Fruit fly (Drosophila melanogaster) whole organism, adult: ENCODE measurements around the gene CG1468.

ENCODE experiments used
- CG11617 ChIP-seq: fragments of 200-800 bp; sonication (Bioruptor generic); optimal IDR thresholded peaks from 2 replicates; lab custom pipeline; 2017; ENCODE audit warnings: mild to moderate bottlenecking, missing biosample characterization, missing genetic modification reagents, missing genetic modification characterization
- CG12768 ChIP-seq: fragments of 200-800 bp; sonication (Bioruptor generic); optimal IDR thresholded peaks from 2 replicates; lab custom pipeline; 2017; ENCODE audit warnings: missing biosample characterization, missing genetic modification characterization, mild to moderate bottlenecking, moderate library complexity, missing genetic modification reagents
- CG14711 ChIP-seq: fragments of 200-800 bp; sonication (Bioruptor generic); optimal IDR thresholded peaks from 2 replicates; lab custom pipeline; 2018; ENCODE audit warnings: missing biosample characterization, mild to moderate bottlenecking, missing genetic modification characterization, moderate library complexity
- CG1620 ChIP-seq: fragments of 200-800 bp; sonication (Bioruptor generic); optimal IDR thresholded peaks from 2 replicates; lab custom pipeline; 2016; ENCODE audit warnings: missing biosample characterization, missing genetic modification characterization
- CG33017 ChIP-seq: fragments of 200-800 bp; sonication (Bioruptor generic); optimal IDR thresholded peaks from 2 replicates; lab custom pipeline; 2018; ENCODE audit warnings: missing biosample characterization, mild to moderate bottlenecking, missing genetic modification characterization, moderate library complexity
- CG5204 ChIP-seq: fragments of 200-800 bp; sonication (Bioruptor generic); optimal IDR thresholded peaks from 2 replicates; lab custom pipeline; 2016; ENCODE audit warnings: missing biosample characterization, missing genetic modification characterization
- CG7045 ChIP-seq: fragments of 200-800 bp; sonication (Bioruptor generic); optimal IDR thresholded peaks from 2 replicates; lab custom pipeline; 2017; ENCODE audit warnings: missing biosample characterization, mild to moderate bottlenecking, missing genetic modification characterization
- CG7101 ChIP-seq: fragments of 200-800 bp; sonication (Bioruptor generic); optimal IDR thresholded peaks from 2 replicates; lab custom pipeline; 2018; ENCODE audit warnings: missing biosample characterization, mild to moderate bottlenecking, missing genetic modification characterization, moderate library complexity
- Clk ChIP-seq: fragments of 200-800 bp; sonication (Bioruptor generic); optimal IDR thresholded peaks from 2 replicates; lab custom pipeline; 2017; ENCODE audit warnings: missing biosample characterization, missing genetic modification characterization
- Crg-1 ChIP-seq: fragments of 200-800 bp; sonication (Bioruptor generic); optimal IDR thresholded peaks from 2 replicates; lab custom pipeline; 2016; ENCODE audit warnings: missing biosample characterization, missing genetic modification characterization
- Hr96 ChIP-seq: fragments of 200-800 bp; sonication (Bioruptor generic); optimal IDR thresholded peaks from 2 replicates; lab custom pipeline; 2016; ENCODE audit warnings: missing biosample characterization, missing genetic modification characterization
- Mnt ChIP-seq: fragments of 200-800 bp; sonication (Bioruptor generic); optimal IDR thresholded peaks from 2 replicates; lab custom pipeline; 2016; ENCODE audit warnings: missing biosample characterization, mild to moderate bottlenecking, missing genetic modification characterization
- bab1 ChIP-seq: fragments of 200-800 bp; sonication (Bioruptor generic); optimal IDR thresholded peaks from 3 replicates; lab custom pipeline; 2019; ENCODE audit warnings: missing biosample characterization, mild to moderate bottlenecking, missing genetic modification characterization, moderate library complexity
- cic ChIP-seq: fragments of 200-800 bp; sonication (Bioruptor generic); optimal IDR thresholded peaks from 2 replicates; lab custom pipeline; 2017; ENCODE audit warnings: missing biosample characterization, mild to moderate bottlenecking, missing genetic modification characterization, moderate library complexity
- cnc ChIP-seq, 2 experiments: fragments of >200 bp; optimal IDR thresholded peaks; 2 replicates each; lab custom pipeline; 2017
- kay ChIP-seq: fragments of 200-800 bp; sonication (Bioruptor generic); peaks from one replicate; lab custom pipeline; 2016; ENCODE audit warnings: missing biosample characterization, missing genetic modification characterization, borderline replicate concordance
- ovo ChIP-seq: fragments of 200-800 bp; sonication (Bioruptor generic); optimal IDR thresholded peaks from 2 replicates; lab custom pipeline; 2016; ENCODE audit warnings: missing biosample characterization, missing genetic modification characterization
- pad ChIP-seq: fragments of 200-800 bp; sonication (Bioruptor generic); optimal IDR thresholded peaks from 3 replicates; lab custom pipeline; 2017; ENCODE audit warnings: missing biosample characterization, missing genetic modification characterization, mild to moderate bottlenecking, moderate library complexity, missing genetic modification reagents
- tj ChIP-seq: fragments of 200-800 bp; sonication (Bioruptor generic); optimal IDR thresholded peaks from 3 replicates; lab custom pipeline; 2017; ENCODE audit warnings: missing biosample characterization, mild to moderate bottlenecking, missing genetic modification characterization, moderate library complexity
- toe ChIP-seq: fragments of 200-800 bp; sonication (Bioruptor generic); optimal IDR thresholded peaks from 2 replicates; lab custom pipeline; 2016; ENCODE audit warnings: missing biosample characterization, missing genetic modification characterization

The CG1468 gene

dm6 chrX:9871632-9872031, 6.6 kb upstream of the CG1468 start, which contains the start of gene CG45061:
Gene CG45061, minus strand, starts transcription at chrX:9871702.
- TF ChIP-seq tj (no peak), Clk (GFP tag; lab: Kevin White, UChicago) (no peak), CG7101 (tag; lab: Kevin White, UChicago) (peak; percentile 45), toe (GFP tag; lab: Kevin White, UChicago) (no peak), Mnt (GFP tag; lab: Kevin White, UChicago) (peak; percentile 30), bab1 (no peak), cic (GFP tag; lab: Kevin White, UChicago) (peak; percentile 9), cnc (optimal IDR thresholded peaks at IDR 0.05; lab: Kevin White, UChicago) (no peak)

dm6 chrX:9873917-9874316, 4.3 kb upstream of the CG1468 start, which contains the start of gene CG32695:
Gene CG32695, minus strand, starts transcription at chrX:9874057.
- no peak for TF ChIP-seq bab1
- no peak for TF ChIP-seq tj
- TF ChIP-seq toe (GFP tag; lab: Kevin White, UChicago): no peak
- TF ChIP-seq CG12768 (GFP tag; lab: Kevin White, UChicago): no peak
- peak; percentile 53 for TF ChIP-seq Mnt (GFP tag; lab: Kevin White, UChicago)
- no peak for TF ChIP-seq CG11617 (GFP tag; lab: Kevin White, UChicago)

dm6 chrX:9875948-9876853, 2.0 kb upstream of the CG1468 start, which contains the start of gene CG15247:
Gene CG15247, minus strand, starts transcription at chrX:9876672.
- TF ChIP-seq CG7101 (tag; lab: Kevin White, UChicago) (peak; percentile 37), CG14711 (tag; lab: Kevin White, UChicago) (peak; percentile 12), ovo (GFP tag; lab: Kevin White, UChicago) (no peak)

dm6 chrX:9877240-9877639, 982 bp upstream of the CG1468 start:
- no peak for TF ChIP-seq bab1
- TF ChIP-seq CG7101 (tag; lab: Kevin White, UChicago): no peak
- no peak for TF ChIP-seq Hr96 (GFP tag; lab: Kevin White, UChicago)
- TF ChIP-seq CG11617 (GFP tag; lab: Kevin White, UChicago): no peak
- no peak for TF ChIP-seq CG14711 (tag; lab: Kevin White, UChicago)
- no peak for TF ChIP-seq tj
- no peak for TF ChIP-seq Clk (GFP tag; lab: Kevin White, UChicago)
- TF ChIP-seq pad (GFP tag; lab: Kevin White, UChicago): no peak
- no peak for TF ChIP-seq toe (GFP tag; lab: Kevin White, UChicago)
- TF ChIP-seq cic (GFP tag; lab: Kevin White, UChicago): no peak
- no peak for TF ChIP-seq CG7045 (GFP tag; lab: Kevin White, UChicago)
- TF ChIP-seq Crg-1 (GFP tag; lab: Kevin White, UChicago): no peak
- no peak for TF ChIP-seq ovo (GFP tag; lab: Kevin White, UChicago)

- TF ChIP-seq CG12768 (GFP tag; lab: Kevin White, UChicago) (no peak), tj (no peak), CG7101 (tag; lab: Kevin White, UChicago) (no peak), CG14711 (tag; lab: Kevin White, UChicago) (no peak), Hr96 (GFP tag; lab: Kevin White, UChicago) (no peak)
Observed at dm6 chrX:9879570-9879969, 1.3 kb downstream of the CG1468 start, which contains the start of gene CG9686. Gene CG9686, plus strand, starts transcription at chrX:9879870.

- TF ChIP-seq CG1620 (GFP tag; lab: Kevin White, UChicago) (no peak), Mnt (GFP tag; lab: Kevin White, UChicago) (no peak), CG11617 (GFP tag; lab: Kevin White, UChicago) (no peak), CG7101 (tag; lab: Kevin White, UChicago) (no peak), Crg-1 (GFP tag; lab: Kevin White, UChicago) (no peak), Clk (GFP tag; lab: Kevin White, UChicago) (no peak), CG33017 (tag; lab: Kevin White, UChicago) (no peak), CG5204 (GFP tag; lab: Kevin White, UChicago) (no peak), cnc (optimal IDR thresholded peaks at IDR 0.05; lab: Kevin White, UChicago) (no peak), cic (GFP tag; lab: Kevin White, UChicago) (no peak), bab1 (no peak), kay (GFP tag; lab: Kevin White, UChicago) (no peak), CG7045 (GFP tag; lab: Kevin White, UChicago) (no peak), CG14711 (tag; lab: Kevin White, UChicago) (no peak)
Observed at dm6 chrX:9881746-9882145, 3.5 kb downstream of the CG1468 start, which contains the start of gene CG9689. Gene CG9689, plus strand, starts transcription at chrX:9881953.

- TF ChIP-seq Crg-1 (GFP tag; lab: Kevin White, UChicago) (no peak), Hr96 (GFP tag; lab: Kevin White, UChicago) (no peak), Mnt (GFP tag; lab: Kevin White, UChicago) (no peak), Clk (GFP tag; lab: Kevin White, UChicago) (no peak), bab1 (no peak), cic (GFP tag; lab: Kevin White, UChicago) (no peak), cnc (optimal IDR thresholded peaks at IDR 0.05; lab: Kevin White, UChicago) (no peak), CG12768 (GFP tag; lab: Kevin White, UChicago) (no peak), CG14711 (tag; lab: Kevin White, UChicago) (no peak), CG11617 (GFP tag; lab: Kevin White, UChicago) (no peak), tj (no peak), CG7045 (GFP tag; lab: Kevin White, UChicago) (no peak), kay (GFP tag; lab: Kevin White, UChicago) (no peak), toe (GFP tag; lab: Kevin White, UChicago) (no peak), CG1620 (GFP tag; lab: Kevin White, UChicago) (no peak), CG5204 (GFP tag; lab: Kevin White, UChicago) (no peak), ovo (GFP tag; lab: Kevin White, UChicago) (no peak)
Observed at dm6 chrX:9882900-9883299, 4.7 kb downstream of the CG1468 start.
